Worm (Caenorhabditis elegans): Measurements from ENCODE around the gene T24C4.5.

DNA sequence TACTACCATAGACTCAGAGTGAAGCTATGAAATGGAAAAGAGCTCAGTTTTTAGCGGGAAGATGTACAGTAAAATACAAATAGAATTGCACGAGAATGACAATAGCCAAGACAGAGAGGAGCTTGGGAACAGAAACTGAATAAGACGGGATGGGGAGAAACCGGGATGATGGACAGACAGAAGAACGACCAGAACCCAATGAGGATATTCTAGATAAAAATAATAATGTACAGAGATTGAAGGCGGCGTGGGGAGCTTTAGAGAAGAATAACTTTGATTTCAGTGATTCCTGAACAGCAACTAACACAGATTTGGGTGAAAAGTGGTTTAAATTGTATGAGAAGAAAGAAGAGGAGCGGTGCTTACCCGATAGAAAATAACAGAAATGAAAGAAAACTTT, 1.9 kb upstream of the T24C4.5 start:
- TF ChIP-seq gmeb-2 (tag; optimal IDR thresholded peaks at IDR 0.05) (no peak), fkh-10 (GFP tag; optimal IDR thresholded peaks at IDR 0.05) (no peak), pqm-1 (tag; optimal IDR thresholded peaks at IDR 0.05) (no peak), ceh-6 (GFP tag; optimal IDR thresholded peaks at IDR 0.05) (no peak), sox-2 (GFP tag; IDR thresholded peaks at IDR 0.05) (no peak)

All from whole organism, late embryonic.